Fruit fly (Drosophila melanogaster) whole organism, embryonic: Measurements from ENCODE around the gene Dredd.

Experiments
- Antp ChIP-seq: fragments of 200-800 bp; sonication (Bioruptor generic); optimal IDR thresholded peaks from 3 replicates; lab custom pipeline; 2016; ENCODE audit warnings: missing biosample characterization, missing genetic modification characterization
- Asciz ChIP-seq: fragments of 200-800 bp; sonication (Bioruptor generic); optimal IDR thresholded peaks from 2 replicates; lab custom pipeline; 2017; ENCODE audit warnings: missing biosample characterization, mild to moderate bottlenecking, missing genetic modification characterization, missing genetic modification reagents
- Awh ChIP-seq: fragments of 200-800 bp; sonication (Bioruptor generic); IDR thresholded peaks from 2 replicates; pipeline ENCODE4, ENCODE4 v1.3.6; 2022; ENCODE audit warnings: missing biosample characterization, missing genetic modification characterization
- CG14860 ChIP-seq: fragments of 200-800 bp; sonication (Bioruptor generic); IDR thresholded peaks from 3 replicates; pipeline ENCODE4 v1.3.6; 2022; ENCODE audit warnings: missing biosample characterization, missing genetic modification characterization; ENCODE audit not compliant: partially characterized antibody
- CG15601 ChIP-seq: fragments of 200-800 bp; sonication (Bioruptor generic); optimal IDR thresholded peaks from 3 replicates; lab custom pipeline; 2019; ENCODE audit warnings: missing biosample characterization, mild to moderate bottlenecking, missing genetic modification characterization, moderate library complexity
- CG1602 ChIP-seq: fragments of 200-800 bp; sonication (Bioruptor generic); optimal IDR thresholded peaks from 3 replicates; lab custom pipeline; 2016; ENCODE audit warnings: missing biosample characterization, missing genetic modification characterization
- CG16815 ChIP-seq: fragments of 200-800 bp; sonication (Bioruptor generic); optimal IDR thresholded peaks from 3 replicates; lab custom pipeline; 2017; ENCODE audit warnings: missing biosample characterization, mild to moderate bottlenecking, missing genetic modification characterization
- CG2116 ChIP-seq: fragments of 200-800 bp; sonication (Bioruptor generic); optimal IDR thresholded peaks from 3 replicates; lab custom pipeline; 2018; ENCODE audit warnings: missing biosample characterization, mild to moderate bottlenecking, missing genetic modification characterization
- CG2129 ChIP-seq: fragments of 200-800 bp; sonication (Bioruptor generic); IDR thresholded peaks from 2 replicates; pipeline ENCODE4 v1.3.6; 2022; ENCODE audit warnings: missing biosample characterization, missing genetic modification characterization; ENCODE audit not compliant: partially characterized antibody
- CG2202 ChIP-seq: fragments of 200-800 bp; sonication (Bioruptor generic); optimal IDR thresholded peaks from 2 replicates; lab custom pipeline; 2018; ENCODE audit warnings: missing biosample characterization, mild to moderate bottlenecking, missing genetic modification characterization
- CG2712 ChIP-seq: fragments of 200-800 bp; optimal IDR thresholded peaks from 3 replicates; lab custom pipeline; 2019; ENCODE audit warnings: missing biosample characterization, mild to moderate bottlenecking, missing genetic modification characterization, moderate library complexity
- CG30020 ChIP-seq: fragments of 200-800 bp; optimal IDR thresholded peaks from 2 replicates; lab custom pipeline; 2019; ENCODE audit warnings: missing biosample characterization, mild to moderate bottlenecking, missing genetic modification characterization, moderate library complexity
- CG32767 ChIP-seq: fragments of 200-800 bp; sonication (Bioruptor generic); IDR thresholded peaks from 2 replicates; pipeline ENCODE4 v1.3.6; 2022; ENCODE audit warnings: missing biosample characterization, missing genetic modification characterization
- CG3407 ChIP-seq: fragments of 200-800 bp; sonication (Bioruptor generic); optimal IDR thresholded peaks from 2 replicates; lab custom pipeline; 2018; ENCODE audit warnings: missing biosample characterization, mild to moderate bottlenecking, missing genetic modification characterization
- CG42726 ChIP-seq: fragments of 200-800 bp; sonication (Bioruptor generic); IDR thresholded peaks from 2 replicates; pipeline ENCODE4 v1.3.6; 2022; ENCODE audit warnings: missing biosample characterization, missing genetic modification characterization; ENCODE audit not compliant: partially characterized antibody
- CG7963 ChIP-seq: fragments of 200-800 bp; sonication (Bioruptor generic); IDR thresholded peaks from 3 replicates; pipeline ENCODE4 v1.3.6; 2022; ENCODE audit warnings: missing biosample characterization, missing genetic modification characterization; ENCODE audit not compliant: partially characterized antibody
- CG8089 ChIP-seq: fragments of 200-800 bp; sonication (Bioruptor generic); optimal IDR thresholded peaks from 3 replicates; lab custom pipeline; 2016; ENCODE audit warnings: missing biosample characterization, missing genetic modification characterization
- CG8765 ChIP-seq: fragments of 200-800 bp; sonication (Bioruptor generic); IDR thresholded peaks from 2 replicates; pipeline ENCODE4 v1.3.6; 2022; ENCODE audit warnings: missing biosample characterization, missing genetic modification characterization
- CG9932 ChIP-seq: fragments of 200-800 bp; sonication (Bioruptor generic); IDR thresholded peaks from 2 replicates; pipeline ENCODE4 v1.3.6; 2022; ENCODE audit warnings: missing biosample characterization, missing genetic modification characterization
- D ChIP-seq, 2 experiments: fragments of 200-800 bp in 1 of 2; fragments of >200 bp in 1 of 2; sonication (Bioruptor generic) in 1 of 2; optimal IDR thresholded peaks; 2 replicates in 1 of 2; 3 replicates in 1 of 2; lab custom pipeline; 2017; ENCODE audit warnings: mild to moderate bottlenecking in 1 of 2, missing biosample characterization in 1 of 2, missing genetic modification characterization in 1 of 2, missing genetic modification reagents in 1 of 2
- Dref ChIP-seq: fragments of 200-800 bp; sonication (Bioruptor generic); IDR thresholded peaks from 2 replicates; pipeline ENCODE4 v1.3.6; 2022; ENCODE audit warnings: missing biosample characterization, missing genetic modification characterization
- E2f2 ChIP-seq: fragments of 200-800 bp; sonication (Bioruptor generic); IDR thresholded peaks from 2 replicates; pipeline ENCODE4 v1.3.6; 2022; ENCODE audit warnings: missing biosample characterization, missing genetic modification characterization
- Ets97D ChIP-seq: fragments of 200-800 bp; sonication (Bioruptor generic); optimal IDR thresholded peaks from 3 replicates; lab custom pipeline; 2016; ENCODE audit warnings: missing biosample characterization, missing genetic modification characterization
- HmgD ChIP-seq: fragments of 200-800 bp; sonication (Bioruptor generic); optimal IDR thresholded peaks from 3 replicates; lab custom pipeline; 2016; ENCODE audit warnings: missing biosample characterization, missing genetic modification characterization
- Rfx ChIP-seq: fragments of 200-800 bp; sonication (Bioruptor generic); IDR thresholded peaks from 2 replicates; pipeline ENCODE4 v1.3.6; 2022; ENCODE audit warnings: missing biosample characterization, missing genetic modification characterization
- Scr ChIP-seq: fragments of 200-800 bp; sonication (Bioruptor generic); IDR thresholded peaks from 2 replicates; pipeline ENCODE4 v1.3.6; 2022; ENCODE audit warnings: missing biosample characterization, missing genetic modification characterization; ENCODE audit not compliant: partially characterized antibody
- Sry-β ChIP-seq: fragments of 200-800 bp; sonication (Bioruptor generic); optimal IDR thresholded peaks from 2 replicates; lab custom pipeline; 2018; ENCODE audit warnings: missing biosample characterization, mild to moderate bottlenecking, missing genetic modification characterization, moderate library complexity
- abd-A ChIP-seq: fragments of 200-800 bp; sonication (Bioruptor generic); optimal IDR thresholded peaks from 3 replicates; lab custom pipeline; 2019; ENCODE audit warnings: missing biosample characterization, mild to moderate bottlenecking, missing genetic modification characterization, moderate library complexity
- cg ChIP-seq: fragments of 200-800 bp; sonication (Bioruptor generic); optimal IDR thresholded peaks from 3 replicates; lab custom pipeline; 2019; ENCODE audit warnings: missing biosample characterization, mild to moderate bottlenecking, missing genetic modification characterization, moderate library complexity
- croc ChIP-seq: fragments of 200-800 bp; sonication (Bioruptor generic); conservative IDR thresholded peaks from 3 replicates; pipeline ENCODE4 v1.3.6; 2022; ENCODE audit warnings: missing biosample characterization, missing genetic modification characterization
- gem ChIP-seq: fragments of 200-800 bp; sonication (Bioruptor generic); optimal IDR thresholded peaks from 2 replicates; lab custom pipeline; 2019; ENCODE audit warnings: missing biosample characterization, mild to moderate bottlenecking, missing genetic modification characterization, moderate library complexity
- hb ChIP-seq: fragments of 200-800 bp; sonication (Bioruptor generic); IDR thresholded peaks from 3 replicates; pipeline ENCODE4 v1.3.6; 2022; ENCODE audit warnings: missing biosample characterization, missing genetic modification characterization; ENCODE audit not compliant: partially characterized antibody
- hbn ChIP-seq: fragments of 200-800 bp; sonication (Bioruptor generic); IDR thresholded peaks from 2 replicates; pipeline ENCODE4 v1.3.6; 2022; ENCODE audit warnings: missing biosample characterization, missing genetic modification characterization; ENCODE audit not compliant: partially characterized antibody
- jumu ChIP-seq: fragments of 200-800 bp; sonication (Bioruptor generic); optimal IDR thresholded peaks from 3 replicates; lab custom pipeline; 2016; ENCODE audit warnings: missing biosample characterization, missing genetic modification characterization
- kni ChIP-seq: fragments of 200-800 bp; sonication (Bioruptor generic); optimal IDR thresholded peaks from 3 replicates; lab custom pipeline; 2017; ENCODE audit warnings: mild to moderate bottlenecking, missing biosample characterization, missing genetic modification reagents, missing genetic modification characterization
- mld ChIP-seq: fragments of 200-800 bp; sonication (Bioruptor generic); IDR thresholded peaks from 3 replicates; pipeline ENCODE4 v1.3.6; 2022; ENCODE audit warnings: missing biosample characterization, missing genetic modification characterization; ENCODE audit not compliant: partially characterized antibody
- nerfin-2 ChIP-seq: fragments of 200-800 bp; sonication (Bioruptor generic); IDR thresholded peaks from 2 replicates; pipeline ENCODE4 v1.3.6; 2022; ENCODE audit warnings: missing biosample characterization, missing genetic modification characterization; ENCODE audit not compliant: partially characterized antibody
- nmo ChIP-seq: fragments of 200-800 bp; sonication (Bioruptor generic); optimal IDR thresholded peaks from 2 replicates; lab custom pipeline; 2018; ENCODE audit warnings: missing biosample characterization, mild to moderate bottlenecking, missing genetic modification characterization, moderate library complexity
- phol ChIP-seq: fragments of 200-800 bp; sonication (Bioruptor generic); optimal IDR thresholded peaks from 3 replicates; lab custom pipeline; 2018; ENCODE audit warnings: missing biosample characterization, mild to moderate bottlenecking, missing genetic modification characterization, moderate library complexity
- pita ChIP-seq: fragments of 200-800 bp; sonication (Bioruptor generic); optimal IDR thresholded peaks from 2 replicates; lab custom pipeline; 2017; ENCODE audit warnings: missing biosample characterization, mild to moderate bottlenecking, missing genetic modification characterization
- row ChIP-seq: fragments of 200-800 bp; sonication (Bioruptor generic); IDR thresholded peaks from 3 replicates; pipeline ENCODE4 v1.3.6; 2022; ENCODE audit warnings: missing biosample characterization, missing genetic modification characterization
- stwl ChIP-seq: fragments of 200-800 bp; sonication (Bioruptor generic); optimal IDR thresholded peaks from 3 replicates; lab custom pipeline; 2018; ENCODE audit warnings: missing biosample characterization, mild to moderate bottlenecking, missing genetic modification characterization, moderate library complexity
- sug ChIP-seq: fragments of 200-800 bp; optimal IDR thresholded peaks from 2 replicates; lab custom pipeline; 2019; ENCODE audit warnings: missing biosample characterization, mild to moderate bottlenecking, missing genetic modification characterization, moderate library complexity
- unc-4 ChIP-seq: fragments of 200-800 bp; sonication (Bioruptor generic); IDR thresholded peaks from 2 replicates; pipeline ENCODE4 v1.3.6; 2022; ENCODE audit warnings: missing biosample characterization, missing genetic modification characterization; ENCODE audit not compliant: partially characterized antibody
- zen ChIP-seq: fragments of 200-800 bp; sonication (Bioruptor generic); optimal IDR thresholded peaks from 3 replicates; lab custom pipeline; 2018; ENCODE audit warnings: missing biosample characterization, mild to moderate bottlenecking, missing genetic modification characterization, moderate library complexity
- zfh2 ChIP-seq: fragments of 200-800 bp; sonication (Bioruptor generic); optimal IDR thresholded peaks from 2 replicates; lab custom pipeline; 2016; ENCODE audit warnings: missing biosample characterization, missing genetic modification characterization

The Dredd gene

dm6 chrX:655492-656379, 20.4 kb upstream of the Dredd start, which contains the start of the genes Hmt4-20 and SkpA (continued):
- TF ChIP-seq croc (GFP tag; lab: Robert Waterston, UW) (no peak), Rfx (GFP tag; lab: Robert Waterston, UW) (no peak; the same call in 1 of the 2 replicates), D (optimal IDR thresholded peaks at IDR 0.05; lab: Kevin White, UChicago) (peak; percentile 84), D (GFP tag; optimal IDR thresholded peaks at IDR 0.05; lab: Kevin White, UChicago) (no peak), HmgD (GFP tag; lab: Kevin White, UChicago) (peak; percentile 6), CG14860 (GFP tag; lab: Robert Waterston, UW) (peak; percentile 88), gem (tag; lab: Kevin White, UChicago) (peak; percentile 5), pita (GFP tag; lab: Kevin White, UChicago) (peak; percentile 78), CG2129 (GFP tag; lab: Robert Waterston, UW) (peak; percentile 90), Dref (GFP tag; lab: Robert Waterston, UW) (peak; percentile 90), CG16815 (no peak), unc-4 (peak; percentile 88), zfh2 (peak; percentile 37), hbn (peak; percentile 79), phol (tag; lab: Kevin White, UChicago) (peak; percentile 87), Awh (GFP tag; lab: Robert Waterston, UW) (no peak), jumu (peak; percentile 43), Antp (GFP tag; lab: Kevin White, UChicago) (peak; percentile 16), CG32767 (GFP tag; lab: Robert Waterston, UW) (no peak), CG9932 (GFP tag; lab: Robert Waterston, UW) (peak; percentile 57), Ets97D (peak; percentile 70), CG8765 (GFP tag; lab: Robert Waterston, UW) (no peak), nmo (GFP tag; lab: Kevin White, UChicago) (peak; percentile 61), CG2116 (peak; percentile 83), Scr (GFP tag; lab: Robert Waterston, UW) (peak; percentile 92), CG42726 (GFP tag; lab: Robert Waterston, UW) (peak; percentile 96), stwl (tag; lab: Kevin White, UChicago) (peak; percentile 16), CG30020 (tag; lab: Kevin White, UChicago) (peak; percentile 52), hb (GFP tag; lab: Robert Waterston, UW) (peak; percentile 90), nerfin-2 (peak; percentile 82), CG8089 (GFP tag; lab: Kevin White, UChicago) (no peak), CG15601 (tag; lab: Kevin White, UChicago) (peak; percentile 5), zen (tag; lab: Kevin White, UChicago) (peak; percentile 7), Sry-β (GFP tag; lab: Kevin White, UChicago) (peak; percentile 50), CG7963 (GFP tag; lab: Robert Waterston, UW) (peak; percentile 88), cg (GFP tag; lab: Kevin White, UChicago) (peak; percentile 88), sug (tag; lab: Kevin White, UChicago) (peak; percentile 14), CG2202 (tag; lab: Kevin White, UChicago) (no peak), row (GFP tag; lab: Robert Waterston, UW) (peak; percentile 33; the same call in 2 of the 3 replicates), E2f2 (GFP tag; lab: Robert Waterston, UW) (peak; percentile 55), CG1602 (no peak), CG2712 (tag; lab: Kevin White, UChicago) (peak; percentile 23), kni (GFP tag; lab: Kevin White, UChicago) (no peak), Asciz (GFP tag; lab: Kevin White, UChicago) (no peak), mld (GFP tag; lab: Robert Waterston, UW) (peak; percentile 78; the same call in 2 of the 3 replicates), CG3407 (GFP tag; lab: Kevin White, UChicago) (no peak), abd-A (tag; lab: Kevin White, UChicago) (peak; percentile 6)
